Worm (Caenorhabditis elegans) whole organism, mixed stage, embryonic: ENCODE measurements around the gene ocr-1.

Experiments used
- mep-1 ChIP-seq: fragments of 150-350 bp; optimal IDR thresholded peaks from 2 replicates; lab custom pipeline; 2017; ENCODE audit warnings: missing biosample characterization, missing genetic modification reagents, missing genetic modification characterization, inconsistent platforms
- nhr-28 ChIP-seq: fragments of 150-350 bp; optimal IDR thresholded peaks from 2 replicates; lab custom pipeline; 2014; ENCODE audit warnings: missing biosample characterization, missing genetic modification characterization
- unc-62 ChIP-seq: fragments of 150-350 bp; optimal IDR thresholded peaks from 2 replicates; lab custom pipeline; 2014; ENCODE audit warnings: missing biosample characterization, missing genetic modification reagents, missing genetic modification characterization

- TF ChIP-seq mep-1 (no peak), unc-62 (GFP tag; lab: Kevin White, UChicago) (no peak), nhr-28 (no peak)
Observed at ce11 chrV:10750630-10751029, 13.5 kb upstream of the ocr-1 start, which contains the start of gene F28H7.3.
